Fruit fly (Drosophila melanogaster) whole organism: ENCODE data around the gene Vtld.

ENCODE experiments used
- CG8478 ChIP-seq: fragments of >200 bp; optimal IDR thresholded peaks from 2 replicates; lab custom pipeline; 2018; ENCODE audit warnings: inconsistent platforms
- Dll ChIP-seq: fragments of >200 bp; optimal IDR thresholded peaks from 2 replicates; lab custom pipeline; 2017
- EcR ChIP-seq, 2 experiments: fragments of >200 bp; optimal IDR thresholded peaks; 2 replicates each; lab custom pipeline; 2017; ENCODE audit warnings: missing biosample characterization in 2 of 2, missing genetic modification characterization in 2 of 2, missing genetic modification reagents in 2 of 2
- pan ChIP-seq: fragments of >200 bp; optimal IDR thresholded peaks from 2 replicates; lab custom pipeline; 2017
- psq ChIP-seq: fragments of >200 bp; optimal IDR thresholded peaks from 2 replicates; lab custom pipeline; 2017
- usp ChIP-seq: fragments of >200 bp; optimal IDR thresholded peaks from 2 replicates; lab custom pipeline; 2017; ENCODE audit warnings: missing biosample characterization, missing genetic modification characterization, mixed read lengths

Vtld gene

DNA sequence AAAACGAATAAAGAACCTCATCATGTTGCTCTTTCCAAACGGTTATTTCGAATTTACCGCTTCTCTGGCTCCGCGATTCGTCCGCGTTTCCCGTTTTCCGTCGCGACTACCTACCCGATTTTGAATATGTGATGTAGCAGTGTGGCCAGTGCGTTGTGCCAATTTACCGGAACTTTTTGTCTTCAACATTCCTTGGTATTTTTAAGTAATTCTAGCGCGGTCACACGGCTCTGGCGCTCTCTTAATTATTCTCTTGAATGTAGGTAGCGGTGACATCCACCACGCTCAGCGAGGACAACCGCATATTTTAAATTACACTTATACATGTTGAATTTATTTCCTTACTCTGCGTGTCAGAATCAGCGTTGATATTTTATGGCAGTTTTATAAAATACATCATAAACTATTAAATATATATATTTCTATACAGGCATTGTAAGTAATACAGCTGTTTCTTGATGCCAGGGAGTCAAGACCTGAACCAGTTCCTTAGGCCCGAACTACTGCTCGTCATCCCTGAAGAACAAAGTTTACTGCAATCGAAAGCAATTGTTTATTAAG lies 33.3 kb downstream of the Vtld start, which contains the start of the genes CG42637, Gyc76C and SREBP:
TSS of gene CG42637 (minus strand) at position 132 of the 561 bp plus-strand sequence.
TSS of gene Gyc76C (minus strand) at position 132 of the 561 bp plus-strand sequence.
TSS of gene SREBP (plus strand) at position 498 of the 561 bp plus-strand sequence.
- no peak for TF ChIP-seq EcR (GFP tag; optimal IDR thresholded peaks at IDR 0.05; lab: Kevin White, UChicago)
- TF ChIP-seq usp (GFP tag; lab: Kevin White, UChicago) = no peak
- TF ChIP-seq psq (lab: Kevin White, UChicago) = no peak
- TF ChIP-seq pan (lab: Kevin White, UChicago) = no peak
- TF ChIP-seq Dll (lab: Kevin White, UChicago) = no peak
- no peak for TF ChIP-seq CG8478 (lab: Kevin White, UChicago)

dm6 chr3L:19794203-19794802 lies 34.1 kb downstream of the Vtld start:
- TF ChIP-seq pan (lab: Kevin White, UChicago) = no peak
- TF ChIP-seq Dll (lab: Kevin White, UChicago) = no peak
- no peak for TF ChIP-seq EcR (GFP tag; optimal IDR thresholded peaks at IDR 0.05; lab: Kevin White, UChicago)
- no peak for TF ChIP-seq psq (lab: Kevin White, UChicago)
- no peak for TF ChIP-seq CG8478 (lab: Kevin White, UChicago)
- no peak for TF ChIP-seq usp (GFP tag; lab: Kevin White, UChicago)

dm6 chr3L:19798978-19799377 lies 38.8 kb downstream of the Vtld start, which contains the start of gene Ir76a:
Gene Ir76a (plus strand): TSS chr3L:19799278.
- TF ChIP-seq CG8478 (lab: Kevin White, UChicago) (no peak), EcR (GFP tag; optimal IDR thresholded peaks at IDR 0.05; lab: Kevin White, UChicago) (no peak), usp (GFP tag; lab: Kevin White, UChicago) (no peak), psq (lab: Kevin White, UChicago) (no peak), pan (lab: Kevin White, UChicago) (no peak), Dll (lab: Kevin White, UChicago) (no peak)

- no peak for TF ChIP-seq EcR (GFP tag; optimal IDR thresholded peaks at IDR 0.05; lab: Kevin White, UChicago)
- TF ChIP-seq psq (lab: Kevin White, UChicago) = no peak
- TF ChIP-seq Dll (lab: Kevin White, UChicago) = no peak
- no peak for TF ChIP-seq CG8478 (lab: Kevin White, UChicago)
- no peak for TF ChIP-seq pan (lab: Kevin White, UChicago)
- no peak for TF ChIP-seq usp (GFP tag; lab: Kevin White, UChicago)
Observed at dm6 chr3L:19801105-19801504, 40.9 kb downstream of the Vtld start, which contains the start of gene CG14102. Gene CG14102 (minus strand): TSS chr3L:19801291.

DNA sequence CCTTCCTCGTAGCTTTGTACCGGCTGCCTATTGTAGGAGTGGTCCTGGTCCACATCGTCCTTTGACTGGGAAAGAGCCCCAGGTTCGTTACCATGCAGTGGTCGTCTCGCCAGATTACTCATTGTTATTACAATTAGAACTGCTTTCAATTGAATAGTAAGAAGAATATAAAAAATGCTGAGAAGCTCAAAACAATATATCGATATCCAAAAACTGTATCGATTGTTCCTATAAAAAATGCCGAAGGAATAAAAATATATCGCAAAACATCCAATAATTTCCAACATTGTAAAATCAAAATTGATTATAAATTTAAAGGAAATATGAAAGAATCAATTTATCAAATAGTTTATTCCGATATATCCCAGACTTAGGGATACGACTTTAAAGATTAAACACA lies 44.7 kb downstream of the Vtld start, which contains the start of the genes TORIP and Ccdc58:
TSS of gene TORIP (minus strand) at position 173 of the 400 bp plus-strand sequence.
TSS of gene Ccdc58 (plus strand) at position 274 of the 400 bp plus-strand sequence.
- TF ChIP-seq psq (lab: Kevin White, UChicago) = no peak
- TF ChIP-seq pan (lab: Kevin White, UChicago) = no peak
- TF ChIP-seq EcR (GFP tag; optimal IDR thresholded peaks at IDR 0.05; lab: Kevin White, UChicago) = no peak
- no peak for TF ChIP-seq Dll (lab: Kevin White, UChicago)
- no peak for TF ChIP-seq usp (GFP tag; lab: Kevin White, UChicago)
- no peak for TF ChIP-seq CG8478 (lab: Kevin White, UChicago)

- TF ChIP-seq EcR (GFP tag; optimal IDR thresholded peaks at IDR 0.05; lab: Kevin White, UChicago) = no peak
- no peak for TF ChIP-seq usp (GFP tag; lab: Kevin White, UChicago)
- TF ChIP-seq CG8478 (lab: Kevin White, UChicago) = no peak
- TF ChIP-seq psq (lab: Kevin White, UChicago) = no peak
- no peak for TF ChIP-seq pan (lab: Kevin White, UChicago)
Observed at dm6 chr3L:19805895-19806294, 45.7 kb downstream of the Vtld start, which contains the start of gene CG34116. Gene CG34116 (minus strand): TSS chr3L:19806036.

DNA sequence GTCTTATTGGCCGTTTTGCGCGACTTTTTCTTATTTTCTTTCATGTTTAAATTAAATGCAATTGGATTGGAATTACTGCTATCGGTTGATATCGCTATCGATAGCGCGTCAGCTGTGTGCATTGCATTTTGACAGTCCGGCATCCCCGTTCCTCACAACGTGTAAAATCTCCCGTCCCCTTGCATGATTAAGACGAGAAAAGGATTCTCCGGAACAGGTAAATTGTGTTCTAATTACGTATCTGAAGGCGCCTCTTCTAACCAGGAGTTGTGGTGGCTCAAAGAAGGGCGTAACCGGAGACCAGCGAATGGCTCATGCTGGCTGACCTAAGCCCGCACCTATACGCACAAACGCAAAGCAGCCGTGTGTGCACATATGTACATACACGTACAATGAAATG lies 46.9 kb downstream of the Vtld start, which contains the start of the genes CG14104 and Kap-alpha1:
TSS of gene CG14104 (minus strand) at position 97 of the 400 bp plus-strand sequence.
TSS of gene Kap-alpha1 (plus strand) at position 130 of the 400 bp plus-strand sequence.
- no peak for TF ChIP-seq usp (GFP tag; lab: Kevin White, UChicago)
- no peak for TF ChIP-seq Dll (lab: Kevin White, UChicago)
- TF ChIP-seq psq (lab: Kevin White, UChicago) = no peak

DNA sequence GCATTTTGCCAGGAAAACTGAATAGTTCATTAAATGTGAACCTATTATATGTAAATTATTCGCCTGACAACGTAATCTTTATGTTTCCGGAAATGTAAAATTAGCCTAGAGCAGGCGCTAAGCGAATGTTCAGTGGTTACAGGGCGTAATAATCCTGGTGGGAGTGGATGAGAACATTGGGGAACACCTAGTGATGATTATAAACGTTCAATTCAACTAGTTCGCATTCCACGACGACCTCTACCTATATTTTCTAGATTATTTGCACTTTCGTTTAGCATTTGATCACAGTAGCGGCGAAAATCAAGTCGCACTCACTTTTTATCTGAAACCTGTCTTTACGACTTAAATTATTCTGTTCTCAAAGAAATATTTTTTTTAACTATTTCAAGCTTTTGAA lies 47.3 kb downstream of the Vtld start:
- TF ChIP-seq EcR (GFP tag; optimal IDR thresholded peaks at IDR 0.05; lab: Kevin White, UChicago) (no peak), usp (GFP tag; lab: Kevin White, UChicago) (no peak), Dll (lab: Kevin White, UChicago) (no peak), CG8478 (lab: Kevin White, UChicago) (no peak)
